Worm (Caenorhabditis elegans): Measurements from ENCODE around the gene F22E5.17.
"Not testable (repeated sequence)": the region's sequence is repeated elsewhere in the genome, so short reads cannot be mapped to it uniquely, and the experiment has no call there.

Gene F22E5.17

DNA sequence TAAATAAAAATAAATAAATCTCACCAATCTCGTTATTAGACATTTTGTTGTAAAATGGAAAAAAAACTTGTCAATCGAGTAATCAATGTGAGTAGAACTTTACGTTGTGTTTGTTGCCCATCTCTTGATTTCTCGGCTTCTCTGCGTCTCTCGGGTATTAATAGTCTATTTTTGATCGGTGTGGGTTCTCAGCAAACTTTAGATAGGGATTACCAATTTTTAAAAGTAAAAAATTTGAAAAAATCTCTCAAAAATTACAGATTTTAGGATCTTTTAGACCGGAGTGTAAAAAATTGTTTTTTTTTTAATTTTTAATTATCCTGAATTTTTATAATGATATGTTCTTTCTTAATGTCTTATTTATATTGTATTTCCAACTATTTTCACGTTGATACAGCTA lies 40.5 kb upstream of the F22E5.17 start, which contains the start of gene F22E5.21:
F22E5.21 (minus strand) TSS at position 101 of the 400 bp plus-strand sequence.
- TF ChIP-seq egl-5 (tag; optimal IDR thresholded peaks at IDR 0.05) = no peak
- no peak for TF ChIP-seq lin-39 (tag; optimal IDR thresholded peaks at IDR 0.05)
- no peak for TF ChIP-seq hmg-11 (tag; optimal IDR thresholded peaks at IDR 0.05)
- TF ChIP-seq nhr-67 (tag; optimal IDR thresholded peaks at IDR 0.05) = no peak
- no peak for TF ChIP-seq lin-15B (tag; optimal IDR thresholded peaks at IDR 0.05)
- TF ChIP-seq nhr-76 (tag; optimal IDR thresholded peaks at IDR 0.05) = no peak
- TF ChIP-seq egl-27 (tag; optimal IDR thresholded peaks at IDR 0.05) = no peak
- TF ChIP-seq ceh-16 (tag; optimal IDR thresholded peaks at IDR 0.05) = no peak
- no peak for TF ChIP-seq pqm-1 (tag; optimal IDR thresholded peaks at IDR 0.05)
- no peak for TF ChIP-seq sea-2 (GFP tag; optimal IDR thresholded peaks at IDR 0.05)
- no peak for TF ChIP-seq ztf-4 (tag; optimal IDR thresholded peaks at IDR 0.05)

ce11 chrII:2638062-2638461 lies 39.8 kb upstream of the F22E5.17 start, which contains the start of gene F22E5.9:
Gene F22E5.9, plus strand, starts transcription at chrII:2638388.
- TF ChIP-seq skn-1 (tag; optimal IDR thresholded peaks at IDR 0.05) (peak; percentile 52), mml-1 (tag; optimal IDR thresholded peaks at IDR 0.05) (no peak), pha-4 (tag; optimal IDR thresholded peaks at IDR 0.05) (peak; percentile 32)

ce11 chrII:2639401-2640088 lies 38.3 kb upstream of the F22E5.17 start, which contains the start of gene F22E5.8:
Gene F22E5.8, plus strand, starts transcription at chrII:2640038.
- TF ChIP-seq snpc-4 (tag; optimal IDR thresholded peaks at IDR 0.05); fkh-10 (GFP tag; optimal IDR thresholded peaks at IDR 0.05); mml-1 (tag; optimal IDR thresholded peaks at IDR 0.05): not testable (repeated sequence)

ce11 chrII:2640982-2641381 lies 36.9 kb upstream of the F22E5.17 start, which contains the start of gene F22E5.23:
Gene F22E5.23, plus strand, starts transcription at chrII:2641282.
- TF ChIP-seq unc-62 (GFP tag; optimal IDR thresholded peaks at IDR 0.05) = no peak
- TF ChIP-seq lin-15B (tag; optimal IDR thresholded peaks at IDR 0.05) = no peak
- TF ChIP-seq skn-1 (tag; optimal IDR thresholded peaks at IDR 0.05) = no peak
- no peak for TF ChIP-seq mml-1 (tag; optimal IDR thresholded peaks at IDR 0.05)
- no peak for TF ChIP-seq elt-1 (tag; optimal IDR thresholded peaks at IDR 0.05)
- no peak for TF ChIP-seq tbx-2 (tag; optimal IDR thresholded peaks at IDR 0.05)
- no peak for TF ChIP-seq R02D3.7 (tag; optimal IDR thresholded peaks at IDR 0.05)

ce11 chrII:2641777-2642176 lies 36.1 kb upstream of the F22E5.17 start, which contains the start of gene F22E5.7:
Gene F22E5.7, plus strand, starts transcription at chrII:2642077.
- TF ChIP-seq ceh-28 (tag; optimal IDR thresholded peaks at IDR 0.05) (no peak), elt-1 (tag; optimal IDR thresholded peaks at IDR 0.05) (no peak), eor-1 (tag; optimal IDR thresholded peaks at IDR 0.05) (no peak), ztf-11 (tag; optimal IDR thresholded peaks at IDR 0.05) (no peak), nhr-77 (tag; optimal IDR thresholded peaks at IDR 0.05) (no peak), lin-15B (tag; optimal IDR thresholded peaks at IDR 0.05) (no peak), lsy-12 (tag; optimal IDR thresholded peaks at IDR 0.05) (no peak), nhr-76 (tag; optimal IDR thresholded peaks at IDR 0.05) (no peak), nhr-12 (tag; optimal IDR thresholded peaks at IDR 0.05) (no peak), skn-1 (tag; optimal IDR thresholded peaks at IDR 0.05) (no peak), lin-39 (tag; optimal IDR thresholded peaks at IDR 0.05) (no peak), fkh-10 (GFP tag; optimal IDR thresholded peaks at IDR 0.05) (no peak)

ce11 chrII:2644498-2644897 lies 33.3 kb upstream of the F22E5.17 start, which contains the start of gene F22E5.11:
Gene F22E5.11, minus strand, starts transcription at chrII:2644598.
- no peak for TF ChIP-seq nhr-77 (tag; optimal IDR thresholded peaks at IDR 0.05)

DNA sequence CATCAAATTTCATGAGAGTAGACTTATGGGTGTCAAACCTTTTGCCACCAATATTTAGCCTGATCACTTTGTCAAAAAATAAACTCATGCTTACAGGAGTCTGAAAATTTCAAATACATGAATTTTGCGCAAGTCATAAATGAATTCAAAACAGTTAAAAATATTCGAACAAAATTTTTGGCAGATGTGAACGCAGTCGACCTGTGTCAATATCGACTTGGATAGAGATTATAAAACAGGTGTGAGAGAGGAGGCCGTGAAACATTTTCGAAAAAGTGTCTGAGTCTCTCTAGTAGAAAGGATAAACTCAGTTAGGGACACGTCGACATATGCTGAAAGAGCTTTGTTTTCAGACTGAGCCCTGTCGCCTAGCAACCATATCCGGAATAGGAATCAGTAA lies 31.1 kb upstream of the F22E5.17 start, which contains the start of gene F22E5.12:
F22E5.12 (minus strand) TSS at position 101 of the 400 bp plus-strand sequence.
- not testable (repeated sequence) for TF ChIP-seq ceh-9, tbx-2, skn-1 (tag; optimal IDR thresholded peaks at IDR 0.05)
